Worm (Caenorhabditis elegans) whole organism, late embryonic: ENCODE results near the gene srw-43.

Source experiments
- ceh-6 ChIP-seq: fragments of 200-800 bp; sonication (Bioruptor generic); optimal IDR thresholded peaks from 2 replicates; lab custom pipeline; 2018; ENCODE audit warnings: mild to moderate bottlenecking, missing genetic modification characterization, missing compliant biosample characterization
- dve-1 ChIP-seq: sonication (generic microtip); optimal IDR thresholded peaks from 2 replicates; lab custom pipeline; 2017; ENCODE audit warnings: antibody characterized with exemption, mild to moderate bottlenecking, missing genetic modification characterization, missing compliant biosample characterization
- hlh-13 ChIP-seq: fragments of 200-800 bp; sonication (Bioruptor generic); optimal IDR thresholded peaks from 2 replicates; lab custom pipeline; 2018; ENCODE audit warnings: mild to moderate bottlenecking, missing genetic modification characterization, missing compliant biosample characterization
- hlh-6 ChIP-seq: sonication (generic microtip); optimal IDR thresholded peaks from 2 replicates; lab custom pipeline; 2016; ENCODE audit warnings: missing genotype, missing genetic modification characterization, missing compliant biosample characterization

ce11 chrV:16733681-16734080 is 47.9 kb downstream of the srw-43 start, which contains the start of gene T25E12.16:
- no peak for TF ChIP-seq hlh-13
- TF ChIP-seq ceh-6 (GFP tag; lab: Kevin White, UChicago): no peak
- no peak for TF ChIP-seq hlh-6 (tag; lab: Kevin White, UChicago)
- TF ChIP-seq dve-1: no peak
